Fruit fly (Drosophila melanogaster): ENCODE results near the gene RAF2.

DNA sequence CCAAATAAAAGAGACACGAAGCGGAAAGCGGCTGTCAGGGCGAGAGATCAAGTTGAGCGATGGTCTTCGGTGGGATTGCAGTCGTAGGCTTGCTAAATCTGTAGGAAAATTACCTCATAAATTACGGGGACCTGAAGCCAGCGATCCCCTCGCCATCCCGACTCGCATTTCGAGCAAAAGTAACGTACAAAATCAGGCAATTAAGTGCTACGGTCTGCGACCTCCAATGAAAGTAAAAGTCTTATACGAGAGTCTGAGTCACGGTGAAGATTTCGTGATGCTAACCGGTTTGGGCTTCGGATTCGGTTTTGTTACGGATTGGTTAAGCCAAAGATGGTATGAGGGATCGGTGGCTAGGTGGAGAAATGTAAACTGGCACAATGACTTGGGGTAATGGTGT lies 46.3 kb upstream of the RAF2 start:
- TF ChIP-seq pan (optimal IDR thresholded peaks at IDR 0.05) (no peak), psq (optimal IDR thresholded peaks at IDR 0.05) (no peak)

Measured in whole organism.